Fruit fly (Drosophila melanogaster) whole organism, embryonic: ENCODE results near the gene mld.

Experiments used
- Adf1 ChIP-seq: fragments of 200-800 bp; sonication (Bioruptor generic); IDR thresholded peaks from 2 replicates; pipeline ENCODE4 v1.3.6; 2022; ENCODE audit warnings: missing biosample characterization, missing genetic modification characterization
- Atf-2 ChIP-seq: fragments of 200-800 bp; sonication (Bioruptor generic); optimal IDR thresholded peaks from 2 replicates; lab custom pipeline; 2016; ENCODE audit warnings: missing biosample characterization, missing genetic modification characterization
- BEAF-32 ChIP-seq: fragments of 200-800 bp; sonication (Bioruptor generic); optimal IDR thresholded peaks from 3 replicates; lab custom pipeline; 2017; ENCODE audit warnings: missing biosample characterization, missing genetic modification characterization, mild to moderate bottlenecking, moderate library complexity, missing genetic modification reagents
- CG10654 ChIP-seq: fragments of 200-800 bp; sonication (Bioruptor generic); optimal IDR thresholded peaks from 2 replicates; lab custom pipeline; 2016; ENCODE audit warnings: missing biosample characterization, missing genetic modification characterization
- CG12659 ChIP-seq: fragments of 200-800 bp; sonication (Bioruptor generic); optimal IDR thresholded peaks from 3 replicates; lab custom pipeline; 2017; ENCODE audit warnings: mild to moderate bottlenecking, missing biosample characterization, missing genetic modification reagents, missing genetic modification characterization
- CG13287 ChIP-seq: fragments of 200-800 bp; sonication (Bioruptor generic); IDR thresholded peaks from 2 replicates; pipeline ENCODE4 v1.3.6; 2022; ENCODE audit warnings: missing biosample characterization, missing genetic modification characterization; ENCODE audit not compliant: partially characterized antibody
- CG14710 ChIP-seq: fragments of 200-800 bp; sonication (Bioruptor generic); optimal IDR thresholded peaks from 3 replicates; lab custom pipeline; 2019; ENCODE audit warnings: missing biosample characterization, mild to moderate bottlenecking, missing genetic modification characterization, moderate library complexity
- CG14860 ChIP-seq: fragments of 200-800 bp; sonication (Bioruptor generic); IDR thresholded peaks from 3 replicates; pipeline ENCODE4 v1.3.6; 2022; ENCODE audit warnings: missing biosample characterization, missing genetic modification characterization; ENCODE audit not compliant: partially characterized antibody
- CG1602 ChIP-seq: fragments of 200-800 bp; sonication (Bioruptor generic); optimal IDR thresholded peaks from 3 replicates; lab custom pipeline; 2016; ENCODE audit warnings: missing biosample characterization, missing genetic modification characterization
- CG30431 ChIP-seq: fragments of 200-800 bp; sonication (Bioruptor generic); optimal IDR thresholded peaks from 2 replicates; lab custom pipeline; 2017; ENCODE audit warnings: missing biosample characterization, missing genetic modification characterization
- CG5245 ChIP-seq: fragments of 200-800 bp; sonication (Bioruptor generic); optimal IDR thresholded peaks from 3 replicates; lab custom pipeline; 2016; ENCODE audit warnings: missing biosample characterization, missing genetic modification characterization
- CG7963 ChIP-seq: fragments of 200-800 bp; sonication (Bioruptor generic); IDR thresholded peaks from 3 replicates; pipeline ENCODE4 v1.3.6; 2022; ENCODE audit warnings: missing biosample characterization, missing genetic modification characterization; ENCODE audit not compliant: partially characterized antibody
- CG8388 ChIP-seq: fragments of 200-800 bp; sonication (Bioruptor generic); optimal IDR thresholded peaks from 2 replicates; lab custom pipeline; 2019; ENCODE audit warnings: missing biosample characterization, mild to moderate bottlenecking, missing genetic modification characterization, moderate library complexity
- CHES-1-like ChIP-seq: fragments of 200-800 bp; sonication (Bioruptor generic); optimal IDR thresholded peaks from 2 replicates; lab custom pipeline; 2016; ENCODE audit warnings: missing biosample characterization, missing genetic modification characterization
- Dfd ChIP-seq, 2 experiments: fragments of >200 bp; optimal IDR thresholded peaks; 2 replicates each; lab custom pipeline; 2017; ENCODE audit warnings: missing biosample characterization in 2 of 2, missing genetic modification characterization in 2 of 2
- Dll ChIP-seq: fragments of 200-800 bp; sonication (Bioruptor generic); IDR thresholded peaks from 4 replicates; pipeline ENCODE4 v1.3.6; 2022; ENCODE audit warnings: missing biosample characterization, missing genetic modification characterization; ENCODE audit not compliant: partially characterized antibody
- E2f2 ChIP-seq: fragments of 200-800 bp; sonication (Bioruptor generic); IDR thresholded peaks from 2 replicates; pipeline ENCODE4 v1.3.6; 2022; ENCODE audit warnings: missing biosample characterization, missing genetic modification characterization
- Elba2 ChIP-seq: fragments of 200-800 bp; sonication (Bioruptor generic); optimal IDR thresholded peaks from 3 replicates; lab custom pipeline; 2016; ENCODE audit warnings: missing biosample characterization, missing genetic modification characterization
- GATAe ChIP-seq: fragments of 200-800 bp; sonication (Bioruptor generic); conservative IDR thresholded peaks from 2 replicates; pipeline ENCODE4 v1.3.6; 2022; ENCODE audit warnings: missing biosample characterization, missing genetic modification characterization
- Gug ChIP-seq: fragments of 200-800 bp; sonication (Bioruptor generic); IDR thresholded peaks from 4 replicates; pipeline ENCODE4 v1.3.6; 2022; ENCODE audit warnings: missing biosample characterization, missing genetic modification characterization
- HmgD ChIP-seq: fragments of 200-800 bp; sonication (Bioruptor generic); optimal IDR thresholded peaks from 3 replicates; lab custom pipeline; 2016; ENCODE audit warnings: missing biosample characterization, missing genetic modification characterization
- HmgZ ChIP-seq: fragments of 200-800 bp; sonication (Bioruptor generic); optimal IDR thresholded peaks from 2 replicates; lab custom pipeline; 2018; ENCODE audit warnings: missing biosample characterization, mild to moderate bottlenecking, missing genetic modification characterization
- MTF-1 ChIP-seq: fragments of 200-800 bp; sonication (Bioruptor generic); optimal IDR thresholded peaks from 2 replicates; lab custom pipeline; 2018; ENCODE audit warnings: missing biosample characterization, mild to moderate bottlenecking, missing genetic modification characterization, borderline replicate concordance
- Med ChIP-seq: fragments of 200-800 bp; sonication (Bioruptor generic); peaks from one replicate; lab custom pipeline; 2016; ENCODE audit warnings: missing biosample characterization, missing genetic modification characterization, mild to moderate bottlenecking, inconsistent platforms, moderate library complexity
- Myb ChIP-seq: fragments of 200-800 bp; sonication (Bioruptor generic); optimal IDR thresholded peaks from 2 replicates; lab custom pipeline; 2016; ENCODE audit warnings: missing biosample characterization, missing genetic modification characterization
- Scr ChIP-seq: fragments of 200-800 bp; sonication (Bioruptor generic); IDR thresholded peaks from 2 replicates; pipeline ENCODE4 v1.3.6; 2022; ENCODE audit warnings: missing biosample characterization, missing genetic modification characterization; ENCODE audit not compliant: partially characterized antibody
- Sin3A ChIP-seq: fragments of >200 bp; optimal IDR thresholded peaks from 2 replicates; lab custom pipeline; 2018
- Sry-δ ChIP-seq: fragments of 200-800 bp; sonication (Bioruptor generic); optimal IDR thresholded peaks from 2 replicates; lab custom pipeline; 2016; ENCODE audit warnings: missing biosample characterization, missing genetic modification characterization
- Ssrp ChIP-seq: fragments of 200-800 bp; sonication (Bioruptor generic); optimal IDR thresholded peaks from 2 replicates; lab custom pipeline; 2018; ENCODE audit warnings: missing biosample characterization, mild to moderate bottlenecking, missing genetic modification characterization, moderate library complexity
- YL-1 ChIP-seq: fragments of 200-800 bp; sonication (Bioruptor generic); optimal IDR thresholded peaks from 3 replicates; lab custom pipeline; 2017; ENCODE audit warnings: missing biosample characterization, mild to moderate bottlenecking, missing genetic modification characterization
- br ChIP-seq: fragments of >200 bp; optimal IDR thresholded peaks from 2 replicates; lab custom pipeline; 2017
- cg ChIP-seq: fragments of 200-800 bp; sonication (Bioruptor generic); optimal IDR thresholded peaks from 3 replicates; lab custom pipeline; 2019; ENCODE audit warnings: missing biosample characterization, mild to moderate bottlenecking, missing genetic modification characterization, moderate library complexity
- dm ChIP-seq: fragments of 200-800 bp; sonication (Bioruptor generic); optimal IDR thresholded peaks from 3 replicates; lab custom pipeline; 2016; ENCODE audit warnings: missing biosample characterization, missing genetic modification characterization
- ewg ChIP-seq: fragments of 200-800 bp; sonication (Bioruptor generic); optimal IDR thresholded peaks from 3 replicates; lab custom pipeline; 2017; ENCODE audit warnings: mild to moderate bottlenecking, missing biosample characterization, missing genetic modification reagents, missing genetic modification characterization
- hb ChIP-seq: fragments of 200-800 bp; sonication (Bioruptor generic); IDR thresholded peaks from 3 replicates; pipeline ENCODE4 v1.3.6; 2022; ENCODE audit warnings: missing biosample characterization, missing genetic modification characterization; ENCODE audit not compliant: partially characterized antibody
- ken ChIP-seq: fragments of 200-800 bp; sonication (Bioruptor generic); IDR thresholded peaks from 3 replicates; pipeline ENCODE4 v1.3.6; 2022; ENCODE audit warnings: missing biosample characterization, missing genetic modification characterization
- mld ChIP-seq: fragments of 200-800 bp; sonication (Bioruptor generic); IDR thresholded peaks from 3 replicates; pipeline ENCODE4 v1.3.6; 2022; ENCODE audit warnings: missing biosample characterization, missing genetic modification characterization; ENCODE audit not compliant: partially characterized antibody
- nmo ChIP-seq: fragments of 200-800 bp; sonication (Bioruptor generic); optimal IDR thresholded peaks from 2 replicates; lab custom pipeline; 2018; ENCODE audit warnings: missing biosample characterization, mild to moderate bottlenecking, missing genetic modification characterization, moderate library complexity
- oc ChIP-seq: fragments of 200-800 bp; sonication (Bioruptor generic); optimal IDR thresholded peaks from 2 replicates; lab custom pipeline; 2018; ENCODE audit warnings: missing biosample characterization, mild to moderate bottlenecking, missing genetic modification characterization, moderate library complexity
- pb ChIP-seq: fragments of 200-800 bp; sonication (Bioruptor generic); optimal IDR thresholded peaks from 3 replicates; lab custom pipeline; 2016; ENCODE audit warnings: missing biosample characterization, missing genetic modification characterization
- ro ChIP-seq: fragments of 200-800 bp; sonication (Bioruptor generic); IDR thresholded peaks from 2 replicates; pipeline ENCODE4 v1.3.6; 2022; ENCODE audit warnings: missing biosample characterization, missing genetic modification characterization
- schlank ChIP-seq: fragments of 200-800 bp; sonication (Bioruptor generic); optimal IDR thresholded peaks from 2 replicates; lab custom pipeline; 2018; ENCODE audit warnings: missing biosample characterization, mild to moderate bottlenecking, missing genetic modification characterization
- scrt ChIP-seq: fragments of 200-800 bp; sonication (Bioruptor generic); optimal IDR thresholded peaks from 2 replicates; lab custom pipeline; 2018; ENCODE audit warnings: missing biosample characterization, mild to moderate bottlenecking, missing genetic modification characterization, moderate library complexity
- sob ChIP-seq: fragments of 200-800 bp; sonication (Bioruptor generic); IDR thresholded peaks from 2 replicates; pipeline ENCODE4 v1.3.6; 2022; ENCODE audit warnings: missing biosample characterization, missing genetic modification characterization
- tin ChIP-seq: fragments of 200-800 bp; sonication (Bioruptor generic); optimal IDR thresholded peaks from 3 replicates; lab custom pipeline; 2016; ENCODE audit warnings: missing biosample characterization, missing genetic modification characterization
- trem ChIP-seq: fragments of 200-800 bp; optimal IDR thresholded peaks from 3 replicates; lab custom pipeline; 2019; ENCODE audit warnings: missing biosample characterization, mild to moderate bottlenecking, missing genetic modification characterization, moderate library complexity
- twi ChIP-seq: fragments of 200-800 bp; optimal IDR thresholded peaks from 2 replicates; lab custom pipeline; 2019; ENCODE audit warnings: missing biosample characterization, mild to moderate bottlenecking, missing genetic modification characterization, moderate library complexity
- zen2 ChIP-seq: fragments of 200-800 bp; sonication (Bioruptor generic); IDR thresholded peaks from 3 replicates; pipeline ENCODE4 v1.3.6; 2022; ENCODE audit warnings: missing biosample characterization, missing genetic modification characterization; ENCODE audit not compliant: partially characterized antibody

The mld gene

DNA sequence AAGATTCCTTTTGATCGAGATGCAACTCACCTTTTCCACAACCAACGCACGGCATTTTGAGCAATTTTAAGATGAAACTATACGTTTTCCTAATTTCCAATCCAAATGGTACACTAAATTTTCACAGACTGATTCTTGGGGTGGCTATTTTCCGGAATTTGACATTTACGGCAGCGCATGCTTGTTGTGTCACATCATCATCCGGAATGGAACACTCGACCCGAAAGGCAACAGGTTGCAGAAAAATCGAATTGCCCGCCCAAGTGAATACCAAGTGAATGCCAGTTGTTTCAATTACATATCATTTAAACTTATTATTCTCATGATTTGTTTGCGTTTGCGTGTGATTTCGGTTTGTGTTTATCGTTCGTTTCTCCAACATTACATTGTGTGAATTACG, 49.5 kb downstream of the mld start, which contains the start of gene MtnF:
Gene MtnF, minus strand, starts transcription at position 209 of the 400 bp plus-strand sequence.
- TF ChIP-seq scrt (peak; percentile 93), ewg (GFP tag; lab: Kevin White, UChicago) (peak; percentile 69), ro (GFP tag; lab: Robert Waterston, UW) (no peak)

- TF ChIP-seq cg (peak; percentile 16), CHES-1-like (peak; percentile 64), sob (peak; percentile 57), pb (GFP tag; lab: Kevin White, UChicago) (no peak), Sin3A (peak; percentile 74), CG13287 (GFP tag; lab: Robert Waterston, UW) (peak; percentile 68), Dfd (GFP tag; optimal IDR thresholded peaks at IDR 0.05; lab: Kevin White, UChicago) (no peak), BEAF-32 (GFP tag; lab: Kevin White, UChicago) (peak; percentile 55), Adf1 (GFP tag; lab: Robert Waterston, UW) (peak; percentile 40; the same call in 1 of the 2 replicates), hb (GFP tag; lab: Robert Waterston, UW) (no peak; the same call in 2 of the 3 replicates), CG7963 (GFP tag; lab: Robert Waterston, UW) (peak; percentile 55; the same call in 1 of the 3 replicates), trem (peak; percentile 53), CG12659 (peak; percentile 71), Myb (peak; percentile 51), E2f2 (GFP tag; lab: Robert Waterston, UW) (peak; percentile 58), schlank (tag; lab: Kevin White, UChicago) (no peak), Ssrp (tag; lab: Kevin White, UChicago) (no peak), CG8388 (GFP tag; lab: Kevin White, UChicago) (no peak), GATAe (GFP tag; lab: Robert Waterston, UW) (no peak), HmgD (GFP tag; lab: Kevin White, UChicago) (peak; percentile 33), CG14860 (peak; percentile 44; the same call in 2 of the 3 replicates), Sry-δ (GFP tag; lab: Kevin White, UChicago) (peak; percentile 65), Elba2 (peak; percentile 34), HmgZ (tag; lab: Kevin White, UChicago) (peak; percentile 71), dm (GFP tag; lab: Kevin White, UChicago) (peak; percentile 24), oc (tag; lab: Kevin White, UChicago) (no peak), twi (no peak), MTF-1 (no peak), ken (no peak), CG1602 (GFP tag; lab: Kevin White, UChicago) (no peak), Gug (peak; percentile 3; the same call in 1 of the 4 replicates), tin (GFP tag; lab: Kevin White, UChicago) (no peak), CG10654 (no peak), Atf-2 (GFP tag; lab: Kevin White, UChicago) (no peak), br (lab: Kevin White, UChicago) (no peak), mld (GFP tag; lab: Robert Waterston, UW) (0 out of 3 replicates have a peak, but pooled peaks have one; percentile 43), nmo (GFP tag; lab: Kevin White, UChicago) (peak; percentile 25), Dll (GFP tag; lab: Robert Waterston, UW) (peak; percentile 55; the same call in 3 of the 4 replicates), Med (peak; percentile 86), CG30431 (no peak), zen2 (peak; percentile 63; the same call in 1 of the 3 replicates), Scr (GFP tag; lab: Robert Waterston, UW) (peak; percentile 46), CG14710 (tag; lab: Kevin White, UChicago) (no peak), YL-1 (GFP tag; lab: Kevin White, UChicago) (peak; percentile 83), CG5245 (GFP tag; lab: Kevin White, UChicago) (no peak)
Measured at dm6 chr3R:24649923-24650322, 64.5 kb downstream of the mld start, which contains the start of the genes puf and ash2. Gene puf (minus strand): TSS chr3R:24650043. Gene ash2 (plus strand): TSS chr3R:24650125.
